Worm (Caenorhabditis elegans): ENCODE results near the gene rbm-25.

The rbm-25 gene

DNA sequence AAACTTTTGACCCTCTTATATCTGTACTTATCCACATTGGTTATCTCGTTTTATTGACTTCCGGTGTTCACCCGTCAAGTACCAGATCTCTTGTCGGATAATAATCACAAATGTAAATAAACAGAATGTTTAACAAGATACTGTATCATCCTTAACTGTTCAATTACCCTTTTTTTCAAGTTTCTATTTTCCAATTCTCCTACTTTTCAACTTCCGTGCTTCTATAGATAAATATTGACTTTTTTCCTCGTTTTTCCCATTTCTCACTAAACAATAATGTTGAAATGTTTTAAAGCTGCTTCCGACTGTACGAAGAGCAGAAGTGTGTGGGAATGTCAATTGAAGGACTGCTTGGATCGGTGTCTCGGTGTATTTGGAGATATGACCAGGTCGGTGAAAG, 11.1 kb upstream of the rbm-25 start, which contains the start of gene inx-11:
Gene inx-11, plus strand, starts transcription at position 301 of the 400 bp plus-strand sequence.
- peak; percentile 20 for TF ChIP-seq F13H6.1 (tag; optimal IDR thresholded peaks at IDR 0.05)
- TF ChIP-seq sem-4 (tag; optimal IDR thresholded peaks at IDR 0.05): no peak

DNA sequence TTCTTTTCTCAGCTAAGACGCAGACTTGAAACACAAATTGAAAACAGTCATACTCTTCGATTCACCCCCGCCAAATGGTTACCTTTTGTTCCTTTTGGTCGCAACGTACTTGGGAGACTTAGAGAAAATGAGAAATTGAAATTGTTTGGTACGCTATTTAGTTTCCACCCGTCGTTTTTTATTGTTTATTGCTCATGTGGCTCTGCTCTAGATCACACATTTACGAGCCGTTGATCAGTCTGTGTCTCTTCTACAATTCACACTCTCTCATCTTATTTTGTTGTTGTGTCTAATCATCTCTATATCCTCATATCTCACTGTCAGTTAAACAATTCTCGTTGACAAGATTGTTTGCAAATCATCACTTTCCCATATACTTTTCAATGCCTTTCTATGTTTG, 10.0 kb upstream of the rbm-25 start:
- TF ChIP-seq sma-9 (GFP tag; optimal IDR thresholded peaks at IDR 0.05) (peak; percentile 19), sma-9 (tag; optimal IDR thresholded peaks at IDR 0.05) (no peak), gmeb-1 (tag; optimal IDR thresholded peaks at IDR 0.05) (no peak), peb-1 (tag; optimal IDR thresholded peaks at IDR 0.05) (no peak), ceh-82 (tag; optimal IDR thresholded peaks at IDR 0.05) (no peak), nhr-129 (tag; optimal IDR thresholded peaks at IDR 0.05) (peak; percentile 44)

DNA sequence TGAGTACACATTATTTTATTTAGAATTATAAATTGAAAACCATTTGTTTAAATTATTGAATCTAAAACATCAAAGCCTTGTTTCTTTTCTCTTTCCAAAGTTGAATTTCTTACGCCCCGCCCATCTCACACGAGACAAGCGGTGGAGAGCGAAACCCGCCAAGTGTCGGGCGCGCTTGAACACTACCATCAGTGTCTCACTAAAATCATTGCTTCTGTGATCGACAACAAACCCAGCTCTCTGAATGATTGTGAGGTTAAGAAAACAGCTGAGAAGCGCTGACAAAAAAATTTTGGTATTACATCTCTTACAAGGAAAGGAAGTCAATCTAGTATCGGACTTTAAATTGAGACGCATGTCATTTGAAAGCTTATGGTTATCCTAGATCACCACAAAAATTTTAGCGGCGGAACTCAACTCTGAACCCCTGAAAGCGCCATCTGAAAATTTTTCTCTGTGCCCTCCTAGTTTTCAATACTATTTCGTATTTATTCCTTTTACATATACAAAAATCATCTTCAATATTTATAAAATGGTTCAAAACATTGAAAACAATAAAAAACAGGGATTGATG, 6.9 kb upstream of the rbm-25 start:
- no peak for TF ChIP-seq zag-1 (tag; optimal IDR thresholded peaks at IDR 0.05)
- no peak for TF ChIP-seq nhr-12 (tag; optimal IDR thresholded peaks at IDR 0.05)
- TF ChIP-seq nhr-10 (tag; optimal IDR thresholded peaks at IDR 0.05): peak; percentile 27
- peak; percentile 75 for TF ChIP-seq F13H6.1 (tag; optimal IDR thresholded peaks at IDR 0.05)
- TF ChIP-seq fos-1 (tag; optimal IDR thresholded peaks at IDR 0.05): peak; percentile 57
- peak; percentile 71 for TF ChIP-seq ceh-16 (tag; optimal IDR thresholded peaks at IDR 0.05)
- TF ChIP-seq snpc-4 (tag; optimal IDR thresholded peaks at IDR 0.05): peak; percentile 99
- no peak for TF ChIP-seq dmd-4 (tag; optimal IDR thresholded peaks at IDR 0.05)
- peak; percentile 60 for TF ChIP-seq crh-2 (tag; optimal IDR thresholded peaks at IDR 0.05)
- TF ChIP-seq alr-1 (tag; optimal IDR thresholded peaks at IDR 0.05): no peak
- TF ChIP-seq ztf-11 (tag; optimal IDR thresholded peaks at IDR 0.05): no peak
- TF ChIP-seq peb-1 (tag; optimal IDR thresholded peaks at IDR 0.05): no peak
- no peak for TF ChIP-seq nhr-237 (tag; optimal IDR thresholded peaks at IDR 0.05)
- no peak for TF ChIP-seq nhr-11 (tag; optimal IDR thresholded peaks at IDR 0.05)
- TF ChIP-seq egl-27 (tag; optimal IDR thresholded peaks at IDR 0.05): peak; percentile 45
- TF ChIP-seq lin-39 (tag; optimal IDR thresholded peaks at IDR 0.05): no peak
- TF ChIP-seq nhr-25 (tag; optimal IDR thresholded peaks at IDR 0.05): peak; percentile 70
- peak; percentile 81 for TF ChIP-seq lin-13 (GFP tag; optimal IDR thresholded peaks at IDR 0.05)
- no peak for TF ChIP-seq unc-39 (tag; optimal IDR thresholded peaks at IDR 0.05)
- no peak for TF ChIP-seq unc-55 (GFP tag; optimal IDR thresholded peaks at IDR 0.05)
- TF ChIP-seq gmeb-1 (tag; optimal IDR thresholded peaks at IDR 0.05): peak; percentile 81
- TF ChIP-seq mab-5 (tag; optimal IDR thresholded peaks at IDR 0.05): no peak
- no peak for TF ChIP-seq ZK546.5 (tag; optimal IDR thresholded peaks at IDR 0.05)
- TF ChIP-seq ceh-82 (tag; optimal IDR thresholded peaks at IDR 0.05): no peak
- TF ChIP-seq lin-11 (tag; optimal IDR thresholded peaks at IDR 0.05): no peak
- peak; percentile 61 to 71 for TF ChIP-seq lsy-2 (tag; optimal IDR thresholded peaks at IDR 0.05)
- TF ChIP-seq ztf-4 (tag; optimal IDR thresholded peaks at IDR 0.05): peak; percentile 73
- TF ChIP-seq nhr-129 (tag; optimal IDR thresholded peaks at IDR 0.05): peak; percentile 59
- TF ChIP-seq aly-2 (tag; optimal IDR thresholded peaks at IDR 0.05): no peak
- peak; percentile 17 for TF ChIP-seq unc-62 (GFP tag; optimal IDR thresholded peaks at IDR 0.05)
- no peak for TF ChIP-seq skn-1 (tag; optimal IDR thresholded peaks at IDR 0.05)
- no peak for TF ChIP-seq elt-1 (tag; optimal IDR thresholded peaks at IDR 0.05)
- peak; percentile 33 for TF ChIP-seq R02D3.7 (tag; optimal IDR thresholded peaks at IDR 0.05)
- peak; percentile 86 for TF ChIP-seq sma-9 (GFP tag; optimal IDR thresholded peaks at IDR 0.05)
- TF ChIP-seq sma-9 (tag; optimal IDR thresholded peaks at IDR 0.05): no peak
- TF ChIP-seq mbf-1 (tag; optimal IDR thresholded peaks at IDR 0.05): no peak
- TF ChIP-seq nhr-21 (tag; optimal IDR thresholded peaks at IDR 0.05): peak; percentile 70
- TF ChIP-seq ztf-1 (GFP tag; conservative IDR thresholded peaks at IDR 0.05): no peak
- TF ChIP-seq sma-3 (GFP tag; optimal IDR thresholded peaks at IDR 0.05): peak; percentile 85
- no peak for TF ChIP-seq blmp-1 (tag; optimal IDR thresholded peaks at IDR 0.05; ENCODE audit: insufficient read depth)
- TF ChIP-seq C34F6.9 (tag; optimal IDR thresholded peaks at IDR 0.05): no peak
- no peak for TF ChIP-seq elt-3 (tag; optimal IDR thresholded peaks at IDR 0.05)
- TF ChIP-seq mdl-1 (tag; optimal IDR thresholded peaks at IDR 0.05): peak; percentile 50 to 83
- no peak for TF ChIP-seq sem-4 (tag; optimal IDR thresholded peaks at IDR 0.05)
- TF ChIP-seq nhr-77 (tag; optimal IDR thresholded peaks at IDR 0.05): no peak
- TF ChIP-seq nhr-23 (tag; optimal IDR thresholded peaks at IDR 0.05): no peak
- no peak for TF ChIP-seq nhr-6 (tag; optimal IDR thresholded peaks at IDR 0.05)
- TF ChIP-seq ama-1 (optimal IDR thresholded peaks at IDR 0.05): peak; percentile 86
- TF ChIP-seq Y55F3AM.14 (GFP tag; optimal IDR thresholded peaks at IDR 0.05): no peak
